Fruit fly (Drosophila melanogaster): ENCODE data around the gene CG14990.

CG14990 gene

DNA sequence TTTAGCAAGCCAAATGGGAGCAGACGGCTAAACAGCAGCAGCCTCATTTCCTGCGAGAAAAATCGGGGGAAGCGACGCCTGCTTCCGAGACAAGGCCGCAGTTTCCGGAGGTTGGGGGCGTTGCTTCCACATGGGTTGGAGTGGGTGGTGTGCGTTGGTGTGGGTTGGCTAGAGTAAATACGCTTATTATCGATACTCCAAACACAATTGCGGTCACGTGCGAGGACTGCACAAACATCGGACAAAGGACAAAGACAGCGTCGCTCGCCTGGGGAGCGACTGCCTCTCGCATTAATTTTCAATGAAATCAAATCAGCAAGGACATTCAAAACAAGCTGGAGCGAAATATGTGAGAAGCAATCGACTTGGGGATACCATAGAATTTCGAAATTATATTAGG, 11.8 kb upstream of the CG14990 start:
- TF ChIP-seq Chrac-16 (GFP tag; optimal IDR thresholded peaks at IDR 0.05) (no peak), row (GFP tag; IDR thresholded peaks at IDR 0.05) (0 out of 3 replicates have a peak, but pooled peaks have one; percentile 8), Hey (tag; optimal IDR thresholded peaks at IDR 0.05) (peak; percentile 91)

DNA sequence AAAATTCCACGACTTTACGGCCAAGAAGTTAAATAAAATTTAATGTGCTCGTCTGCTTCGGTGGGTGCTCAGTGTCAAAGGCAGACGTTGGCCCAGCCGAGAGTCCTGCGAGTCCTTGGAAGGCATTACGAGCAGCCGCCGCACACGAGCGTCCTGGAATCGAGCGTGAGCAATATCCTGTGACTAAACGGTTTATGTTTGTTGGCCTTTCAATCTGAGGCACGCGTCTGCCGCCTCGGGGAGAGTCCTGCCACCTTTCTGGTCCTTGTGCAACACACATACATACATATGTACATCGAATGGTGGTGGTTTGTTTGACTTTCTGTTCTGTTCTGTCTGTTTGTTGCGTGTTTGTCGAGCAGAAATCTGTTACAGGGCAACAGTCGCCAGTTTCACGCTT, 9.6 kb upstream of the CG14990 start:
- TF ChIP-seq Dref (GFP tag; IDR thresholded peaks at IDR 0.05) (0 out of 2 replicates have a peak, but pooled peaks have one; percentile 17), Deaf1 (tag; optimal IDR thresholded peaks at IDR 0.05) (peak; percentile 28), Lim3 (GFP tag; IDR thresholded peaks at IDR 0.05) (no peak), nerfin-1 (tag; optimal IDR thresholded peaks at IDR 0.05) (peak; percentile 10), pros (GFP tag; optimal IDR thresholded peaks at IDR 0.05) (peak; percentile 57), Hey (tag; optimal IDR thresholded peaks at IDR 0.05) (peak; percentile 94), slp2 (GFP tag; optimal IDR thresholded peaks at IDR 0.05) (no peak), abd-A (tag; optimal IDR thresholded peaks at IDR 0.05) (peak; percentile 64), gsb-n (tag; optimal IDR thresholded peaks at IDR 0.05) (peak; percentile 79)

DNA sequence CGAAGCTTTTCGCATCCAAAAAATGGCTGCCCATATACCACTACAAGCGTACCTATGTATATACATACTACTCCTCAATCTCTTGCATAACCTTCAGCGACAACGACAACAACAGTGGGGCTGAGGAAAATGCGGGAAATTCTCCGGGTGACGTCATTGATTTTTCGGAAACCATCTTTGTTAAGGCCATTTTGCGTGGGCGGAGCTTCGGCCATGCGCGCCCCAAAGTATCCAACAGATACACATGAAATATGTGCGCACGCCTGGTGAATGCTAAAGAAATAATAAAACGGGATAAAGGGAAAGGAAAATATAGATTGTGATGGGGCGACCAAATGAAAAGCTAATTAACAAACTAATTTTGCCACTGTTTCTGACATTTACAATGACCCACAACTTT, 7.1 kb upstream of the CG14990 start:
- TF ChIP-seq Pdp1 (GFP tag; optimal IDR thresholded peaks at IDR 0.05) (peak in 1 of 2 experiments; percentile 57), ewg (GFP tag; optimal IDR thresholded peaks at IDR 0.05) (peak; percentile 76), CG18011 (GFP tag; optimal IDR thresholded peaks at IDR 0.05) (no peak), eve (GFP tag; optimal IDR thresholded peaks at IDR 0.05) (no peak), CG8388 (GFP tag; optimal IDR thresholded peaks at IDR 0.05) (no peak), CG14050 (GFP tag; IDR thresholded peaks at IDR 0.05) (no peak), Nf-YB (GFP tag; optimal IDR thresholded peaks at IDR 0.05) (peak; percentile 30), CG32767 (GFP tag; IDR thresholded peaks at IDR 0.05) (peak; percentile 43; the same call in 1 of the 2 replicates), onecut (GFP tag; IDR thresholded peaks at IDR 0.05) (peak; percentile 52), Nf-YC (tag; optimal IDR thresholded peaks at IDR 0.05) (peak; percentile 77), seq (GFP tag; IDR thresholded peaks at IDR 0.05) (no peak), CG12299 (tag; optimal IDR thresholded peaks at IDR 0.05) (no peak), luna (GFP tag; optimal IDR thresholded peaks at IDR 0.05) (no peak)

DNA sequence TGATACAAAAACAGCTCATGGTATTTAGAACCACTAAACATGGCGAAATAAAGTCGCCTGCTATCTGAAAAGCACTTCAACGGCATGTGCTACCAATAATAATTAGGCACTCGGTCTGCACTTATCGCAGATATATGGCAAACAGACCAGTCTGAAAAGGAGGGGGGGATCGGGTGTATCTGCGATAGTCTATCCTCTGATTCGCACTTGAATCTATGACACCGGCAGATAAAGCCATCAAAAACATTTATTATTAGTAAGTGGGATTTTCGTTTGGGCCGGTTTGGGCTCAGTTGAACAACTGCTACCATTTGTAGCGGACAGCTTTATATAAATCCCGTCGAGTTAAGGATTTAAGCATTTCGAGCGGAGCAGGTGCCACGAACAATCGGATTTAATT, 5.7 kb upstream of the CG14990 start, which contains the start of gene CG14989:
Gene CG14989, plus strand, starts transcription at position 301 of the 400 bp plus-strand sequence.
- no peak for TF ChIP-seq Doc2 (GFP tag; IDR thresholded peaks at IDR 0.05)
- no peak for TF ChIP-seq Fer3 (tag; optimal IDR thresholded peaks at IDR 0.05)
- no peak for TF ChIP-seq Taf1 (GFP tag; IDR thresholded peaks at IDR 0.05)
- TF ChIP-seq dati (GFP tag; IDR thresholded peaks at IDR 0.05): no peak

- TF ChIP-seq CG7745 (tag; optimal IDR thresholded peaks at IDR 0.05): no peak
- no peak for TF ChIP-seq bcd (GFP tag; optimal IDR thresholded peaks at IDR 0.05)
- TF ChIP-seq CG9609 (GFP tag; optimal IDR thresholded peaks at IDR 0.05): no peak
- TF ChIP-seq Dip2 (GFP tag; IDR thresholded peaks at IDR 0.05): no peak
- peak; percentile 35 for TF ChIP-seq abd-A (tag; optimal IDR thresholded peaks at IDR 0.05)
- peak; percentile 61 for TF ChIP-seq CG10321 (GFP tag; IDR thresholded peaks at IDR 0.05)
- peak; percentile 56 for TF ChIP-seq CG1832 (GFP tag; optimal IDR thresholded peaks at IDR 0.05)
- TF ChIP-seq bab2 (GFP tag; optimal IDR thresholded peaks at IDR 0.05): no peak
- TF ChIP-seq CG2199 (GFP tag; IDR thresholded peaks at IDR 0.05): no peak
- no peak for TF ChIP-seq HLH4C (GFP tag; IDR thresholded peaks at IDR 0.05; ENCODE audit: partially characterized antibody)
- no peak for TF ChIP-seq sc (optimal IDR thresholded peaks at IDR 0.05)
- TF ChIP-seq sc (GFP tag; optimal IDR thresholded peaks at IDR 0.05): no peak
- no peak for TF ChIP-seq CG17186 (GFP tag; optimal IDR thresholded peaks at IDR 0.05)
- TF ChIP-seq onecut (GFP tag; IDR thresholded peaks at IDR 0.05): no peak
- no peak for TF ChIP-seq CG7786 (GFP tag; optimal IDR thresholded peaks at IDR 0.05)
- no peak for TF ChIP-seq CG4617 (GFP tag; optimal IDR thresholded peaks at IDR 0.05; ENCODE audit: borderline replicate concordance)
- TF ChIP-seq Nf-YB (GFP tag; optimal IDR thresholded peaks at IDR 0.05): peak; percentile 94
- TF ChIP-seq bsh (GFP tag; optimal IDR thresholded peaks at IDR 0.05): no peak
- TF ChIP-seq CG10979 (tag; optimal IDR thresholded peaks at IDR 0.05): no peak
- TF ChIP-seq seq (GFP tag; IDR thresholded peaks at IDR 0.05): peak; percentile 74; the same call in 1 of the 2 replicates
Observed at dm6 chr3L:4088694-4089190, 4.3 kb upstream of the CG14990 start, which contains the start of gene Gad1. Gad1 (minus strand) TSS chr3L:4088744.

All from whole organism, embryonic.